Worm (Caenorhabditis elegans): ENCODE data around the gene coel-1.

The coel-1 gene

DNA sequence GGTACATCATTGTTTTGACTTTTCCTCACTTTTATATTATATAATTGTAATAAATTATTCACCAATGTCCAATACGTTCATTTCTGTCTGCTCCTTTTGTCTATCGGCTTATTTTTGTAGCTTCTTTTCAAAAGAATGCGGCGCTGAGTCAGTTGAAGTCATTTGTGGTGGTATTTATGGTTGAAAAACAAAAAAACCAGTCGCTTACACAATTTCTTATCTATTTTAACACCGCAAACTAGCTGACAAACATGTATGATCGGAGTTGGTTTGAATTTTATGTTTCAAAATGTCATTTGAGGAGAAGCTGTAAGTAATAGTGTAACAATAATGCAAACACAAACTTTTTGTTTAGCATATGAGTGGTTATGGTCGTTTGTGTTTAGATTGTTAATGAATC lies 18.5 kb downstream of the coel-1 start, which contains the start of gene ets-10:
TSS of gene ets-10 (plus strand) at position 201 of the 400 bp plus-strand sequence.
- TF ChIP-seq mbf-1 (tag; optimal IDR thresholded peaks at IDR 0.05) = no peak
- no peak for TF ChIP-seq fos-1 (tag; optimal IDR thresholded peaks at IDR 0.05)
- TF ChIP-seq elt-3 (tag; optimal IDR thresholded peaks at IDR 0.05) = no peak
- no peak for TF ChIP-seq nhr-6 (tag; optimal IDR thresholded peaks at IDR 0.05)
- TF ChIP-seq ceh-16 (tag; optimal IDR thresholded peaks at IDR 0.05) = no peak
- no peak for TF ChIP-seq mdl-1 (tag; optimal IDR thresholded peaks at IDR 0.05)
- no peak for TF ChIP-seq F13H6.1 (tag; optimal IDR thresholded peaks at IDR 0.05)

DNA sequence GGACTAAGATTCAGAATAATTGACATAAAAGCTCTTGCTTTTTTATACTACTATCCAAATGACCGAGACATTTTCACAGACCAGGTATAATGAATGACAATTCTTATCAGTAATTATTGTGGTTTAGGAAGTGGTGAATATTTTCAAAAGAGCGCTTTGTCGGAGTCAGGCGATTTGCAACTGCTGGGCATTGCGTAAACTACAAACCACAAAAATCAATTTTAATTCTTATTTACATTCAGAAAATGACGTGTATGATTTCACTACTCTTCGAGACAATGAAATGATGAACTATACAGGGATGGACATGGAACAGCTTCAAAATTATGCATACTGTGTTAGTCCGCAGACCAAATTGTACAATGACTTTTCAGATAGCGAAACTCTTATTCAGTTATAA lies 19.0 kb downstream of the coel-1 start:
- TF ChIP-seq Y55F3AM.14 (GFP tag; optimal IDR thresholded peaks at IDR 0.05) (no peak), sma-3 (GFP tag; optimal IDR thresholded peaks at IDR 0.05) (no peak), sma-9 (GFP tag; optimal IDR thresholded peaks at IDR 0.05) (peak; percentile 32), sma-9 (tag; optimal IDR thresholded peaks at IDR 0.05) (no peak), aly-2 (tag; optimal IDR thresholded peaks at IDR 0.05) (no peak), lsy-2 (tag; optimal IDR thresholded peaks at IDR 0.05) (no peak), nhr-237 (tag; optimal IDR thresholded peaks at IDR 0.05) (no peak), elt-1 (tag; optimal IDR thresholded peaks at IDR 0.05) (no peak), peb-1 (tag; optimal IDR thresholded peaks at IDR 0.05) (no peak), mdl-1 (tag; optimal IDR thresholded peaks at IDR 0.05) (no peak), sem-4 (tag; optimal IDR thresholded peaks at IDR 0.05) (no peak), C34F6.9 (tag; optimal IDR thresholded peaks at IDR 0.05) (no peak), blmp-1 (tag; optimal IDR thresholded peaks at IDR 0.05; ENCODE audit: insufficient read depth) (no peak), ama-1 (optimal IDR thresholded peaks at IDR 0.05) (no peak), fos-1 (tag; optimal IDR thresholded peaks at IDR 0.05) (peak; percentile 68), crh-2 (tag; optimal IDR thresholded peaks at IDR 0.05) (peak; percentile 9)

DNA sequence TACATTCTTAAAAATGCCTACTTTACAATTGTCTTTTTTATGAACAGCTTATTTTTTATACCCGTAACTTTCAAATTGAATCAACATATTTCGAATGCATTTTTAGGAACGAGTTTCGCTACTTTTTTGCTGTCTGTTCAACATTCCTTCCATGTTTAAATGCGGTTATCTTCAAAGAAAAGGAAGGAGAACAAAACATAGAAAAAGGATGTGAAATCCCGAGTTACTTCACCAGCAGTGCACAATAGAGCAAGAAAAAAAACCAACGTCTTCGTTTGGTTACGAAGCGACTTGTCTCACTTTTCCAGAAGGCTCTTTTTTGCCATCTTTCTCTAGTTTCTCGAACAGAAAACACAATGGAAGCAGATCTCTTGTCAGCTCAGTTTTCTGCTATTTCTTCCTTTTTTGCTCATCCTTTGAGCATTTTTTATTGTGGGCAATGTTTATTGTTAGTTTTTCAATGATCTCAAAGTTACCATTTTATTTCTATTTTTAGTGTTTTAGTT lies 20.3 kb downstream of the coel-1 start, which contains the start of gene cka-2:
TSS of gene cka-2 (plus strand) at position 456 of the 506 bp plus-strand sequence.
- peak; percentile 8 for TF ChIP-seq unc-55 (GFP tag; optimal IDR thresholded peaks at IDR 0.05)
- no peak for TF ChIP-seq gmeb-1 (tag; optimal IDR thresholded peaks at IDR 0.05)
- peak; percentile 15 for TF ChIP-seq C34F6.9 (tag; optimal IDR thresholded peaks at IDR 0.05)
- TF ChIP-seq nhr-237 (tag; optimal IDR thresholded peaks at IDR 0.05) = no peak

DNA sequence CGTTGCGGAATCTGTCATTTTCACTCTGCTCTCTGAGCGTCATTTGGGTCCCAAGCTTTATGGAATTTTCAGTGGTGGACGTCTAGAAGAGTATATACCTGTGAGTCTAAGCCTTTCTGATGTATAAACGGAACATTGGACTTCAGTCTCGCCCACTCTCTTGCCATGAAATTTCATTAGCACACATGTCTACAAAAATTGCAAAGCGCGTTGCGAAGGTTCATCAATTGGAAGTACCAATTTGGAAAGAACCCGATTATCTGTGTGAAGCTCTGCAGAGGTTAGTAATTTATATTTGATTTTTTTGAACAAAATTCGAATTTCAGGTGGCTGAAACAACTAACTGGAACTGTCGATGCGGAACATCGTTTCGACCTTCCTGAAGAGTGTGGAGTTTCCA lies 24.3 kb downstream of the coel-1 start:
- TF ChIP-seq unc-55 (GFP tag; optimal IDR thresholded peaks at IDR 0.05) = no peak
- no peak for TF ChIP-seq mab-5 (tag; optimal IDR thresholded peaks at IDR 0.05)
- TF ChIP-seq nhr-25 (tag; optimal IDR thresholded peaks at IDR 0.05) = no peak
- no peak for TF ChIP-seq sem-4 (tag; optimal IDR thresholded peaks at IDR 0.05)
- TF ChIP-seq elt-3 (tag; optimal IDR thresholded peaks at IDR 0.05) = no peak
- no peak for TF ChIP-seq gmeb-1 (tag; optimal IDR thresholded peaks at IDR 0.05)
- TF ChIP-seq nhr-237 (tag; optimal IDR thresholded peaks at IDR 0.05) = no peak
- TF ChIP-seq ztf-1 (GFP tag; conservative IDR thresholded peaks at IDR 0.05) = no peak
- no peak for TF ChIP-seq ceh-16 (tag; optimal IDR thresholded peaks at IDR 0.05)
- TF ChIP-seq nhr-21 (tag; optimal IDR thresholded peaks at IDR 0.05) = no peak
- TF ChIP-seq ZK546.5 (tag; optimal IDR thresholded peaks at IDR 0.05) = no peak
- TF ChIP-seq unc-62 (GFP tag; optimal IDR thresholded peaks at IDR 0.05) = no peak
- no peak for TF ChIP-seq nhr-12 (tag; optimal IDR thresholded peaks at IDR 0.05)
- TF ChIP-seq snpc-4 (tag; optimal IDR thresholded peaks at IDR 0.05) = no peak
- no peak for TF ChIP-seq R02D3.7 (tag; optimal IDR thresholded peaks at IDR 0.05)
- no peak for TF ChIP-seq nhr-23 (tag; optimal IDR thresholded peaks at IDR 0.05)
- no peak for TF ChIP-seq fos-1 (tag; optimal IDR thresholded peaks at IDR 0.05)
- no peak for TF ChIP-seq mbf-1 (tag; optimal IDR thresholded peaks at IDR 0.05)
- TF ChIP-seq peb-1 (tag; optimal IDR thresholded peaks at IDR 0.05) = no peak
- no peak for TF ChIP-seq aly-2 (tag; optimal IDR thresholded peaks at IDR 0.05)

DNA sequence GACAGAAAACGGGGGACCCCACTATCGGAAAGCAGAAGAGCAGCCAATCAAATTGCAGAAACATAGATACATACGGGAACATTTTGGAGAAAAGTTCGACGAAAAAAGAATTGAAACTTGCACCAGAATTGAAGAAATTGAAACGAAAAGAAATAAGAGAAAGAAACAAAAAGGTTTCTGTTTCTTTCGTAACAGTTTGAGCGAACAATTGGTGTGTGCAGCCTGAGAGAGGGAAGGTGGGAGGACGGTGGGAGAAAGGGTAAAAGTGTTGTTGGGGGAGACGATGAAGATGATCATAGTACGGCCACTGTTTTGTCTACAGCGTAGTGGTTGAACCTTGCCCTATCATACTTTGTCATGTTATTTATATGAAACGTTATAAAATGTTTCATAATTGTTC lies 29.5 kb downstream of the coel-1 start:
- TF ChIP-seq nhr-129 (tag; optimal IDR thresholded peaks at IDR 0.05) (peak; percentile 42), dmd-4 (tag; optimal IDR thresholded peaks at IDR 0.05) (no peak), crh-2 (tag; optimal IDR thresholded peaks at IDR 0.05) (no peak), unc-39 (tag; optimal IDR thresholded peaks at IDR 0.05) (no peak), R02D3.7 (tag; optimal IDR thresholded peaks at IDR 0.05) (no peak), egl-27 (tag; optimal IDR thresholded peaks at IDR 0.05) (no peak), fos-1 (tag; optimal IDR thresholded peaks at IDR 0.05) (peak; percentile 22), unc-62 (GFP tag; optimal IDR thresholded peaks at IDR 0.05) (no peak), sma-9 (GFP tag; optimal IDR thresholded peaks at IDR 0.05) (peak; percentile 16), sma-9 (tag; optimal IDR thresholded peaks at IDR 0.05) (no peak), lsy-2 (tag; optimal IDR thresholded peaks at IDR 0.05) (no peak)
